Worm (Caenorhabditis elegans) whole organism, L4 larva: Measurements from ENCODE around the gene msp-31.

ENCODE experiments used
- fkh-10 ChIP-seq: fragments of 150-350 bp; optimal IDR thresholded peaks from 2 replicates; lab custom pipeline; 2014; ENCODE audit warnings: missing biosample characterization, missing genetic modification reagents, missing genetic modification characterization
- fos-1 ChIP-seq: fragments of 150-350 bp; optimal IDR thresholded peaks from 2 replicates; lab custom pipeline; 2014; ENCODE audit warnings: missing biosample characterization, missing genetic modification characterization
- nhr-11 ChIP-seq: fragments of 150-350 bp; optimal IDR thresholded peaks from 2 replicates; lab custom pipeline; 2014; ENCODE audit warnings: missing biosample characterization, missing genetic modification characterization
- nhr-237 ChIP-seq: sonication (generic microtip); optimal IDR thresholded peaks from 2 replicates; lab custom pipeline; 2017; ENCODE audit warnings: missing biosample characterization, missing genetic modification characterization

DNA sequence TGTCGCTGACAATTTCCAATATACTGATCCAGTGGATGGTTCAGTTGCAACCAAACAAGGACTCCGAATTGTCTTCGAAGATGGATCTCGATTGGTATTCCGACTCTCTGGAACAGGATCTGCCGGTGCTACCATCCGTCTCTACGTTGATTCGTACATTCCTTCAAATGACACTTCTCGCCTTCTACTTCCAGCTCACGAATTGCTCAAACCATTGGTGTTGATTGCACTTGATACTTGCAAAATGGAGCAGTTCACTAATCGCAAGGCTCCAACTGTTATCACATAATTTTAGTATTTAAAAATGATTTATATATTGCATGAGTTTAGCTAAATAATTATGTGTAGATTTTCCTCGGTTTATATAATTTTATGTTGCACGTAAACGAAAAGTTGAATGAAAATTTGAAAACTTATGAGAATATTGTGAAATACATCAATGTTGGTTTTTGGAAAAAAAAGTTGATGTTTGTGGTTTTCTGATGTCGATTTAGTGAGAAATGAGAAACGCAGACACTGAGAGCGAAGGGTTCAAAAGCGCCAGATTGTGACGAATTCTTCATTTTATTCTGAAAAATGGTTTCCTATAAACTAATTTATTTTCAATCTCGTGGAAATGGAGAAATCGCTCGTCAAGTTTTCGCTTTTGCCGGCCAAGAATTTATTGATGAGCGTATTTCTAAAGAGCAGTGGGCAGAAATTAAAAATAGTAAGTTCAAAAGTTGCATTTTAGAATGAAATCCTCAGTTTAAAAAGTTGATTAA is 25.2 kb downstream of the msp-31 start, which contains the start of gene gst-9:
- TF ChIP-seq nhr-237 (tag; lab: Kevin White, UChicago) (no peak), nhr-11 (tag; lab: Kevin White, UChicago) (no peak), fos-1 (no peak), fkh-10 (GFP tag; lab: Kevin White, UChicago) (no peak)
